Fruit fly (Drosophila melanogaster): Measurements from ENCODE around the gene pie.

pie gene

dm6 chr2L:10468388-10468787 is 45.8 kb upstream of the pie start (continued):
- TF ChIP-seq BEAF-32 (GFP tag; optimal IDR thresholded peaks at IDR 0.05) (no peak), CG10959 (GFP tag; IDR thresholded peaks at IDR 0.05) (no peak), CG6654 (GFP tag; optimal IDR thresholded peaks at IDR 0.05) (peak; percentile 15), CG13296 (GFP tag; optimal IDR thresholded peaks at IDR 0.05) (peak; percentile 52), CG12236 (GFP tag; optimal IDR thresholded peaks at IDR 0.05) (no peak), CG17328 (GFP tag; IDR thresholded peaks at IDR 0.05) (no peak), fd64A (GFP tag; optimal IDR thresholded peaks at IDR 0.05) (no peak), nerfin-1 (tag; optimal IDR thresholded peaks at IDR 0.05) (no peak), sd (tag; optimal IDR thresholded peaks at IDR 0.05) (no peak), ash1 (GFP tag; optimal IDR thresholded peaks at IDR 0.05) (no peak), Ada2b (GFP tag; IDR thresholded peaks at IDR 0.05) (peak; percentile 43; the same call in 1 of the 2 replicates), CG5245 (GFP tag; optimal IDR thresholded peaks at IDR 0.05) (peak; percentile 44), Poxn (GFP tag; IDR thresholded peaks at IDR 0.05) (no peak), CG18476 (GFP tag; optimal IDR thresholded peaks at IDR 0.05) (no peak), Lhr (GFP tag; optimal IDR thresholded peaks at IDR 0.05) (no peak), gcm2 (GFP tag; optimal IDR thresholded peaks at IDR 0.05) (no peak), CG8089 (GFP tag; optimal IDR thresholded peaks at IDR 0.05) (no peak), nerfin-2 (GFP tag; IDR thresholded peaks at IDR 0.05; ENCODE audit: partially characterized antibody) (no peak), luna (GFP tag; optimal IDR thresholded peaks at IDR 0.05) (no peak), zen (tag; optimal IDR thresholded peaks at IDR 0.05) (no peak), CG4730 (GFP tag; IDR thresholded peaks at IDR 0.05) (peak; percentile 38; the same call in 1 of the 2 replicates), trem (tag; optimal IDR thresholded peaks at IDR 0.05) (peak; percentile 16), Abd-B (GFP tag; optimal IDR thresholded peaks at IDR 0.05) (peak; percentile 35), Fer3 (tag; optimal IDR thresholded peaks at IDR 0.05) (peak; percentile 69), fd3F (GFP tag; optimal IDR thresholded peaks at IDR 0.05) (peak; percentile 33), CG12659 (GFP tag; optimal IDR thresholded peaks at IDR 0.05) (peak; percentile 5), Drgx (GFP tag; IDR thresholded peaks at IDR 0.05) (peak; percentile 80), Hr3 (GFP tag; optimal IDR thresholded peaks at IDR 0.05) (peak; percentile 9), CG3065 (GFP tag; optimal IDR thresholded peaks at IDR 0.05) (no peak), mirr (GFP tag; optimal IDR thresholded peaks at IDR 0.05) (peak; percentile 30), ase (GFP tag; IDR thresholded peaks at IDR 0.05) (peak; percentile 58; the same call in 1 of the 3 replicates), CG12155 (GFP tag; optimal IDR thresholded peaks at IDR 0.05) (peak; percentile 10), cg (GFP tag; optimal IDR thresholded peaks at IDR 0.05) (no peak), ems (GFP tag; optimal IDR thresholded peaks at IDR 0.05) (peak; percentile 36), eyg (GFP tag; optimal IDR thresholded peaks at IDR 0.05) (no peak), crp (GFP tag; optimal IDR thresholded peaks at IDR 0.05) (no peak), CG7745 (tag; optimal IDR thresholded peaks at IDR 0.05) (no peak), dpn (GFP tag; optimal IDR thresholded peaks at IDR 0.05) (peak; percentile 18 to 71), Optix (GFP tag; IDR thresholded peaks at IDR 0.05) (0 out of 3 replicates have a peak, but pooled peaks have one; percentile 46), z (GFP tag; IDR thresholded peaks at IDR 0.05) (no peak), CG15073 (GFP tag; optimal IDR thresholded peaks at IDR 0.05) (no peak), Hr39 (optimal IDR thresholded peaks at IDR 0.05) (no peak), HmgZ (tag; optimal IDR thresholded peaks at IDR 0.05) (peak; percentile 15), Deaf1 (tag; optimal IDR thresholded peaks at IDR 0.05) (no peak), oc (tag; optimal IDR thresholded peaks at IDR 0.05) (peak; percentile 50), Dp (GFP tag; optimal IDR thresholded peaks at IDR 0.05) (no peak), jumu (GFP tag; optimal IDR thresholded peaks at IDR 0.05) (no peak), ara (GFP tag; IDR thresholded peaks at IDR 0.05) (peak; percentile 66; the same call in 1 of the 2 replicates), CG34376 (GFP tag; optimal IDR thresholded peaks at IDR 0.05) (no peak), Adf1 (GFP tag; IDR thresholded peaks at IDR 0.05) (peak; percentile 34; the same call in 1 of the 2 replicates), CG2129 (GFP tag; IDR thresholded peaks at IDR 0.05; ENCODE audit: partially characterized antibody) (no peak)
